Fruit fly (Drosophila melanogaster) whole organism, embryonic: ENCODE results near the gene CG1463.

ENCODE experiments used
- CG10431 ChIP-seq: fragments of 200-800 bp; sonication (Bioruptor generic); optimal IDR thresholded peaks from 3 replicates; lab custom pipeline; 2018; ENCODE audit warnings: missing biosample characterization, mild to moderate bottlenecking, missing genetic modification characterization
- CG10462 ChIP-seq: fragments of 200-800 bp; sonication (Bioruptor generic); optimal IDR thresholded peaks from 2 replicates; lab custom pipeline; 2016; ENCODE audit warnings: missing biosample characterization, missing genetic modification characterization
- CG10979 ChIP-seq: fragments of 200-800 bp; sonication (Bioruptor generic); optimal IDR thresholded peaks from 2 replicates; lab custom pipeline; 2018; ENCODE audit warnings: missing biosample characterization, mild to moderate bottlenecking, missing genetic modification characterization, moderate library complexity
- CG12071 ChIP-seq: fragments of 200-800 bp; sonication (Bioruptor generic); optimal IDR thresholded peaks from 3 replicates; lab custom pipeline; 2018; ENCODE audit warnings: missing biosample characterization, mild to moderate bottlenecking, missing genetic modification characterization
- CG12299 ChIP-seq: fragments of 200-800 bp; sonication (Bioruptor generic); optimal IDR thresholded peaks from 2 replicates; lab custom pipeline; 2018; ENCODE audit warnings: missing biosample characterization, mild to moderate bottlenecking, missing genetic modification characterization
- CG16813 ChIP-seq: fragments of 200-800 bp; sonication (Bioruptor generic); IDR thresholded peaks from 3 replicates; pipeline ENCODE4 v1.3.6; 2022; ENCODE audit warnings: missing biosample characterization, missing genetic modification characterization; ENCODE audit not compliant: partially characterized antibody
- CG18262 ChIP-seq: fragments of 200-800 bp; optimal IDR thresholded peaks from 3 replicates; lab custom pipeline; 2019; ENCODE audit warnings: missing biosample characterization, mild to moderate bottlenecking, missing genetic modification characterization, moderate library complexity
- CG18599 ChIP-seq: fragments of 200-800 bp; sonication (Bioruptor generic); optimal IDR thresholded peaks from 3 replicates; lab custom pipeline; 2017; ENCODE audit warnings: missing biosample characterization, missing genetic modification characterization, mild to moderate bottlenecking, moderate library complexity, missing genetic modification reagents
- CG2120 ChIP-seq: fragments of 200-800 bp; sonication (Bioruptor generic); optimal IDR thresholded peaks from 3 replicates; lab custom pipeline; 2016; ENCODE audit warnings: missing biosample characterization, missing genetic modification characterization
- CG2199 ChIP-seq: fragments of 200-800 bp; sonication (Bioruptor generic); IDR thresholded peaks from 3 replicates; pipeline ENCODE4 v1.3.6; 2022; ENCODE audit warnings: missing biosample characterization, missing genetic modification characterization
- CG2202 ChIP-seq: fragments of 200-800 bp; sonication (Bioruptor generic); optimal IDR thresholded peaks from 2 replicates; lab custom pipeline; 2018; ENCODE audit warnings: missing biosample characterization, mild to moderate bottlenecking, missing genetic modification characterization
- CG3838 ChIP-seq: fragments of 200-800 bp; sonication (Bioruptor generic); optimal IDR thresholded peaks from 3 replicates; lab custom pipeline; 2016; ENCODE audit warnings: missing biosample characterization, missing genetic modification characterization
- CG42726 ChIP-seq: fragments of 200-800 bp; sonication (Bioruptor generic); IDR thresholded peaks from 2 replicates; pipeline ENCODE4 v1.3.6; 2022; ENCODE audit warnings: missing biosample characterization, missing genetic modification characterization; ENCODE audit not compliant: partially characterized antibody
- CG5245 ChIP-seq: fragments of 200-800 bp; sonication (Bioruptor generic); optimal IDR thresholded peaks from 3 replicates; lab custom pipeline; 2016; ENCODE audit warnings: missing biosample characterization, missing genetic modification characterization
- CG7271 ChIP-seq: fragments of 200-800 bp; sonication (Bioruptor generic); optimal IDR thresholded peaks from 2 replicates; lab custom pipeline; 2018; ENCODE audit warnings: missing biosample characterization, mild to moderate bottlenecking, missing genetic modification characterization, moderate library complexity
- CG7928 ChIP-seq: fragments of 200-800 bp; sonication (Bioruptor generic); optimal IDR thresholded peaks from 2 replicates; lab custom pipeline; 2017; ENCODE audit warnings: missing biosample characterization, mild to moderate bottlenecking, missing genetic modification characterization
- CG8359 ChIP-seq: fragments of 200-800 bp; sonication (Bioruptor generic); optimal IDR thresholded peaks from 2 replicates; lab custom pipeline; 2017; ENCODE audit warnings: missing biosample characterization, mild to moderate bottlenecking, missing genetic modification characterization, borderline replicate concordance
- CG8765 ChIP-seq: fragments of 200-800 bp; sonication (Bioruptor generic); IDR thresholded peaks from 2 replicates; pipeline ENCODE4 v1.3.6; 2022; ENCODE audit warnings: missing biosample characterization, missing genetic modification characterization
- CG8924 ChIP-seq: fragments of 200-800 bp; optimal IDR thresholded peaks from 3 replicates; lab custom pipeline; 2019; ENCODE audit warnings: missing biosample characterization, mild to moderate bottlenecking, missing genetic modification characterization, moderate library complexity
- CG9817 ChIP-seq: fragments of 200-800 bp; sonication (Bioruptor generic); optimal IDR thresholded peaks from 2 replicates; lab custom pipeline; 2018; ENCODE audit warnings: missing biosample characterization, mild to moderate bottlenecking, missing genetic modification characterization, moderate library complexity
- Doc2 ChIP-seq: fragments of 200-800 bp; sonication (Bioruptor generic); IDR thresholded peaks from 2 replicates; pipeline ENCODE4 v1.3.6; 2022; ENCODE audit warnings: missing biosample characterization, missing genetic modification characterization
- E2f2 ChIP-seq: fragments of 200-800 bp; sonication (Bioruptor generic); IDR thresholded peaks from 2 replicates; pipeline ENCODE4 v1.3.6; 2022; ENCODE audit warnings: missing biosample characterization, missing genetic modification characterization
- ERR ChIP-seq: fragments of 200-800 bp; sonication (Bioruptor generic); optimal IDR thresholded peaks from 2 replicates; lab custom pipeline; 2016; ENCODE audit warnings: missing biosample characterization, missing genetic modification characterization
- Fer1 ChIP-seq: fragments of 200-800 bp; sonication (Bioruptor generic); optimal IDR thresholded peaks from 2 replicates; lab custom pipeline; 2017; ENCODE audit warnings: missing biosample characterization, mild to moderate bottlenecking, missing genetic modification characterization
- Gsc ChIP-seq: fragments of 200-800 bp; sonication (Bioruptor generic); IDR thresholded peaks from 2 replicates; pipeline ENCODE4 v1.3.6; 2022; ENCODE audit warnings: missing biosample characterization, missing genetic modification characterization
- H15 ChIP-seq: fragments of 200-800 bp; sonication (Bioruptor generic); IDR thresholded peaks from 3 replicates; pipeline ENCODE4 v1.3.6; 2022; ENCODE audit warnings: missing biosample characterization, missing genetic modification characterization
- Lpt ChIP-seq: fragments of >200 bp; optimal IDR thresholded peaks from 2 replicates; lab custom pipeline; 2018; ENCODE audit warnings: missing biosample characterization, missing genetic modification characterization
- MBD-R2 ChIP-seq: fragments of 200-800 bp; sonication (Bioruptor generic); IDR thresholded peaks from 2 replicates; pipeline ENCODE4 v1.3.6; 2022; ENCODE audit warnings: missing biosample characterization, missing genetic modification characterization
- MESR4 ChIP-seq: fragments of 200-800 bp; sonication (Bioruptor generic); optimal IDR thresholded peaks from 2 replicates; lab custom pipeline; 2018; ENCODE audit warnings: missing biosample characterization, mild to moderate bottlenecking, missing genetic modification characterization, moderate library complexity
- Ravus ChIP-seq: fragments of 200-800 bp; sonication (Bioruptor generic); IDR thresholded peaks from 2 replicates; pipeline ENCODE4 v1.3.6; 2022; ENCODE audit warnings: missing biosample characterization, missing genetic modification characterization
- Rfx ChIP-seq: fragments of 200-800 bp; sonication (Bioruptor generic); IDR thresholded peaks from 2 replicates; pipeline ENCODE4 v1.3.6; 2022; ENCODE audit warnings: missing biosample characterization, missing genetic modification characterization
- Sry-β ChIP-seq: fragments of 200-800 bp; sonication (Bioruptor generic); optimal IDR thresholded peaks from 2 replicates; lab custom pipeline; 2018; ENCODE audit warnings: missing biosample characterization, mild to moderate bottlenecking, missing genetic modification characterization, moderate library complexity
- aop ChIP-seq: fragments of 200-800 bp; sonication (Bioruptor generic); IDR thresholded peaks from 2 replicates; pipeline ENCODE4 v1.3.6; 2022; ENCODE audit warnings: missing biosample characterization, missing genetic modification characterization
- bowl ChIP-seq: fragments of 200-800 bp; sonication (Bioruptor generic); IDR thresholded peaks from 2 replicates; pipeline ENCODE4 v1.3.6; 2022; ENCODE audit warnings: missing biosample characterization, missing genetic modification characterization
- croc ChIP-seq: fragments of 200-800 bp; sonication (Bioruptor generic); conservative IDR thresholded peaks from 3 replicates; pipeline ENCODE4 v1.3.6; 2022; ENCODE audit warnings: missing biosample characterization, missing genetic modification characterization
- cwo ChIP-seq: fragments of 200-800 bp; sonication (Bioruptor generic); optimal IDR thresholded peaks from 3 replicates; lab custom pipeline; 2017; ENCODE audit warnings: missing biosample characterization, missing genetic modification characterization, mild to moderate bottlenecking, moderate library complexity, missing genetic modification reagents
- disco-r ChIP-seq: fragments of 200-800 bp; sonication (Bioruptor generic); optimal IDR thresholded peaks from 2 replicates; lab custom pipeline; 2016; ENCODE audit warnings: missing biosample characterization, missing genetic modification characterization
- dpn ChIP-seq, 2 experiments: fragments of 200-800 bp; sonication (Bioruptor generic); optimal IDR thresholded peaks; 3 replicates each; lab custom pipeline; 2016; ENCODE audit warnings: missing biosample characterization in 2 of 2, missing genetic modification characterization in 2 of 2
- eyg ChIP-seq: fragments of 200-800 bp; sonication (Bioruptor generic); optimal IDR thresholded peaks from 3 replicates; lab custom pipeline; 2016; ENCODE audit warnings: missing biosample characterization, missing genetic modification characterization
- ftz-f1 ChIP-seq: fragments of 200-800 bp; sonication (Bioruptor generic); optimal IDR thresholded peaks from 2 replicates; lab custom pipeline; 2016; ENCODE audit warnings: missing biosample characterization, missing genetic modification characterization
- gcm ChIP-seq: fragments of 200-800 bp; sonication (Bioruptor generic); optimal IDR thresholded peaks from 2 replicates; lab custom pipeline; 2019; ENCODE audit warnings: missing biosample characterization, mild to moderate bottlenecking, missing genetic modification characterization, moderate library complexity
- gcm2 ChIP-seq: fragments of 200-800 bp; sonication (Bioruptor generic); optimal IDR thresholded peaks from 2 replicates; lab custom pipeline; 2016; ENCODE audit warnings: missing biosample characterization, missing genetic modification characterization
- jing ChIP-seq: fragments of 200-800 bp; sonication (Bioruptor generic); optimal IDR thresholded peaks from 2 replicates; lab custom pipeline; 2018; ENCODE audit warnings: missing biosample characterization, mild to moderate bottlenecking, missing genetic modification characterization
- kay ChIP-seq: fragments of 200-800 bp; sonication (Bioruptor generic); optimal IDR thresholded peaks from 2 replicates; lab custom pipeline; 2016; ENCODE audit warnings: missing biosample characterization, missing genetic modification characterization
- oc ChIP-seq: fragments of 200-800 bp; sonication (Bioruptor generic); optimal IDR thresholded peaks from 2 replicates; lab custom pipeline; 2018; ENCODE audit warnings: missing biosample characterization, mild to moderate bottlenecking, missing genetic modification characterization, moderate library complexity
- sob ChIP-seq: fragments of 200-800 bp; sonication (Bioruptor generic); IDR thresholded peaks from 2 replicates; pipeline ENCODE4 v1.3.6; 2022; ENCODE audit warnings: missing biosample characterization, missing genetic modification characterization
- sqz ChIP-seq: fragments of 200-800 bp; sonication (Bioruptor generic); optimal IDR thresholded peaks from 3 replicates; lab custom pipeline; 2018; ENCODE audit warnings: missing biosample characterization, mild to moderate bottlenecking, missing genetic modification characterization
- sug ChIP-seq: fragments of 200-800 bp; optimal IDR thresholded peaks from 2 replicates; lab custom pipeline; 2019; ENCODE audit warnings: missing biosample characterization, mild to moderate bottlenecking, missing genetic modification characterization, moderate library complexity
- twi ChIP-seq: fragments of 200-800 bp; optimal IDR thresholded peaks from 2 replicates; lab custom pipeline; 2019; ENCODE audit warnings: missing biosample characterization, mild to moderate bottlenecking, missing genetic modification characterization, moderate library complexity
- wek ChIP-seq: fragments of 200-800 bp; sonication (Bioruptor generic); optimal IDR thresholded peaks from 3 replicates; lab custom pipeline; 2018; ENCODE audit warnings: missing biosample characterization, mild to moderate bottlenecking, missing genetic modification characterization, moderate library complexity

CG1463 gene

dm6 chrX:12595610-12596336, 15.7 kb downstream of the CG1463 start, which contains the start of the genes CG1824 and Sec16 (continued):
- TF ChIP-seq CG7928 (GFP tag; lab: Kevin White, UChicago), result no peak
- TF ChIP-seq Doc2 (GFP tag; lab: Robert Waterston, UW), result no peak
- TF ChIP-seq disco-r (GFP tag; lab: Kevin White, UChicago), result no peak
- peak; percentile 51 for TF ChIP-seq Rfx (GFP tag; lab: Robert Waterston, UW)
- TF ChIP-seq sob (GFP tag; lab: Robert Waterston, UW), result no peak
- no peak for TF ChIP-seq wek
- TF ChIP-seq CG3838 (GFP tag; lab: Kevin White, UChicago), result no peak
- TF ChIP-seq CG8359 (GFP tag; lab: Kevin White, UChicago), result no peak
- TF ChIP-seq CG9817 (tag; lab: Kevin White, UChicago), result peak; percentile 37
- peak; percentile 29 for TF ChIP-seq CG10979 (tag; lab: Kevin White, UChicago)
- TF ChIP-seq CG12299 (tag; lab: Kevin White, UChicago), result no peak
- no peak for TF ChIP-seq E2f2 (GFP tag; lab: Robert Waterston, UW)
- no peak for TF ChIP-seq gcm (GFP tag; lab: Kevin White, UChicago)
- no peak for TF ChIP-seq CG2202 (tag; lab: Kevin White, UChicago)
- no peak for TF ChIP-seq CG8765 (GFP tag; lab: Robert Waterston, UW)
- peak; percentile 16 for TF ChIP-seq CG10462 (GFP tag; lab: Kevin White, UChicago)
- no peak for TF ChIP-seq ftz-f1 (GFP tag; lab: Kevin White, UChicago)
- TF ChIP-seq Gsc (GFP tag; lab: Robert Waterston, UW), result no peak
- peak; percentile 8 for TF ChIP-seq twi (tag; lab: Kevin White, UChicago)
- peak; percentile 13 for TF ChIP-seq CG10431 (GFP tag; lab: Kevin White, UChicago)
- TF ChIP-seq CG2120 (GFP tag; lab: Kevin White, UChicago), result peak; percentile 57
- no peak for TF ChIP-seq Lpt (GFP tag; lab: Kevin White, UChicago)
- TF ChIP-seq aop (GFP tag; lab: Robert Waterston, UW), result no peak
- peak; percentile 51 for TF ChIP-seq CG18262
- no peak for TF ChIP-seq Ravus
- TF ChIP-seq sqz (GFP tag; lab: Kevin White, UChicago), result no peak
- TF ChIP-seq CG12071 (GFP tag; lab: Kevin White, UChicago), result no peak
- no peak for TF ChIP-seq CG5245 (GFP tag; lab: Kevin White, UChicago)
- peak; percentile 45 for TF ChIP-seq CG8924 (tag; lab: Kevin White, UChicago)
- TF ChIP-seq bowl (GFP tag; lab: Robert Waterston, UW), result no peak
- TF ChIP-seq eyg, result no peak
- peak; percentile 21 to 46 for TF ChIP-seq dpn (GFP tag; optimal IDR thresholded peaks at IDR 0.05; lab: Kevin White, UChicago)
- no peak for TF ChIP-seq Fer1
- no peak for TF ChIP-seq H15 (GFP tag; lab: Robert Waterston, UW)
- no peak for TF ChIP-seq croc (GFP tag; lab: Robert Waterston, UW)
- TF ChIP-seq sug (tag; lab: Kevin White, UChicago), result peak; percentile 69
- no peak for TF ChIP-seq ERR
- TF ChIP-seq Sry-β (GFP tag; lab: Kevin White, UChicago), result peak; percentile 44
- TF ChIP-seq jing (GFP tag; lab: Kevin White, UChicago), result no peak
- TF ChIP-seq cwo (GFP tag; lab: Kevin White, UChicago), result no peak
- no peak for TF ChIP-seq kay
- no peak for TF ChIP-seq CG2199 (GFP tag; lab: Robert Waterston, UW)
- TF ChIP-seq CG18599 (GFP tag; lab: Kevin White, UChicago), result peak; percentile 17
- no peak; the same call in 1 of the 2 replicates for TF ChIP-seq MBD-R2 (GFP tag; lab: Robert Waterston, UW)
- peak; percentile 53; the same call in 2 of the 3 replicates for TF ChIP-seq CG16813 (GFP tag; lab: Robert Waterston, UW)
- no peak for TF ChIP-seq gcm2
- no peak for TF ChIP-seq CG7271 (tag; lab: Kevin White, UChicago)
- TF ChIP-seq oc (tag; lab: Kevin White, UChicago), result no peak
- peak; percentile 59 for TF ChIP-seq MESR4 (GFP tag; lab: Kevin White, UChicago)
- TF ChIP-seq CG42726 (GFP tag; lab: Robert Waterston, UW), result no peak
